Fruit fly (Drosophila melanogaster) whole organism, embryonic: ENCODE results near the gene CG14695.

Experiments used
- Abd-B ChIP-seq: fragments of 200-800 bp; sonication (Bioruptor generic); optimal IDR thresholded peaks from 2 replicates; lab custom pipeline; 2018; ENCODE audit warnings: missing biosample characterization, mild to moderate bottlenecking, missing genetic modification characterization, moderate library complexity
- Ada2b ChIP-seq: fragments of 200-800 bp; sonication (Bioruptor generic); IDR thresholded peaks from 2 replicates; pipeline ENCODE4 v1.3.6; 2022; ENCODE audit warnings: missing biosample characterization, missing genetic modification characterization
- B-H1 ChIP-seq: fragments of 200-800 bp; sonication (Bioruptor generic); IDR thresholded peaks from 3 replicates; pipeline ENCODE4 v1.3.6; 2022; ENCODE audit warnings: missing biosample characterization, missing genetic modification characterization
- Bgb ChIP-seq: fragments of 200-800 bp; sonication (Bioruptor generic); IDR thresholded peaks from 2 replicates; pipeline ENCODE4 v1.3.6; 2022; ENCODE audit warnings: missing biosample characterization, missing genetic modification characterization; ENCODE audit not compliant: partially characterized antibody
- Blimp-1 ChIP-seq: fragments of 200-800 bp; sonication (Bioruptor generic); optimal IDR thresholded peaks from 3 replicates; lab custom pipeline; 2018; ENCODE audit warnings: missing biosample characterization, missing genetic modification characterization, mild to moderate bottlenecking, moderate library complexity, missing genetic modification reagents
- BtbVII ChIP-seq: fragments of 200-800 bp; sonication (Bioruptor generic); optimal IDR thresholded peaks from 3 replicates; lab custom pipeline; 2017; ENCODE audit warnings: missing biosample characterization, mild to moderate bottlenecking, missing genetic modification characterization
- CG11085 ChIP-seq: fragments of 200-800 bp; sonication (Bioruptor generic); IDR thresholded peaks from 2 replicates; pipeline ENCODE4 v1.3.6; 2022; ENCODE audit warnings: missing biosample characterization, missing genetic modification characterization
- CG12155 ChIP-seq: fragments of 200-800 bp; sonication (Bioruptor generic); optimal IDR thresholded peaks from 3 replicates; lab custom pipeline; 2016; ENCODE audit warnings: missing biosample characterization, missing genetic modification characterization
- CG14441 ChIP-seq: fragments of 200-800 bp; sonication (Bioruptor generic); IDR thresholded peaks from 2 replicates; pipeline ENCODE4 v1.3.6; 2022; ENCODE audit warnings: missing biosample characterization, missing genetic modification characterization
- CG17361 ChIP-seq: fragments of 200-800 bp; sonication (Bioruptor generic); IDR thresholded peaks from 3 replicates; pipeline ENCODE4 v1.3.6; 2022; ENCODE audit warnings: missing biosample characterization, missing genetic modification characterization
- CG2129 ChIP-seq: fragments of 200-800 bp; sonication (Bioruptor generic); IDR thresholded peaks from 2 replicates; pipeline ENCODE4 v1.3.6; 2022; ENCODE audit warnings: missing biosample characterization, missing genetic modification characterization; ENCODE audit not compliant: partially characterized antibody
- CG5245 ChIP-seq: fragments of 200-800 bp; sonication (Bioruptor generic); optimal IDR thresholded peaks from 3 replicates; lab custom pipeline; 2016; ENCODE audit warnings: missing biosample characterization, missing genetic modification characterization
- CG6791 ChIP-seq: fragments of 200-800 bp; sonication (Bioruptor generic); IDR thresholded peaks from 3 replicates; pipeline ENCODE4 v1.3.6; 2022; ENCODE audit warnings: missing biosample characterization, missing genetic modification characterization; ENCODE audit not compliant: partially characterized antibody
- CG7786 ChIP-seq: fragments of 200-800 bp; sonication (Bioruptor generic); optimal IDR thresholded peaks from 2 replicates; lab custom pipeline; 2016; ENCODE audit warnings: missing biosample characterization, missing genetic modification characterization
- CG7839 ChIP-seq: fragments of 200-800 bp; sonication (Bioruptor generic); optimal IDR thresholded peaks from 3 replicates; lab custom pipeline; 2018; ENCODE audit warnings: missing biosample characterization, mild to moderate bottlenecking, missing genetic modification characterization, moderate library complexity
- CG8388 ChIP-seq: fragments of 200-800 bp; sonication (Bioruptor generic); optimal IDR thresholded peaks from 2 replicates; lab custom pipeline; 2019; ENCODE audit warnings: missing biosample characterization, mild to moderate bottlenecking, missing genetic modification characterization, moderate library complexity
- CG9609 ChIP-seq: fragments of 200-800 bp; sonication (Bioruptor generic); optimal IDR thresholded peaks from 3 replicates; lab custom pipeline; 2016; ENCODE audit warnings: missing biosample characterization, missing genetic modification characterization
- CG9932 ChIP-seq: fragments of 200-800 bp; sonication (Bioruptor generic); IDR thresholded peaks from 2 replicates; pipeline ENCODE4 v1.3.6; 2022; ENCODE audit warnings: missing biosample characterization, missing genetic modification characterization
- Chrac-16 ChIP-seq: fragments of 200-800 bp; sonication (Bioruptor generic); optimal IDR thresholded peaks from 3 replicates; lab custom pipeline; 2016; ENCODE audit warnings: missing biosample characterization, missing genetic modification characterization
- Dbx ChIP-seq: fragments of 200-800 bp; sonication (Bioruptor generic); IDR thresholded peaks from 3 replicates; pipeline ENCODE4 v1.3.6; 2022; ENCODE audit warnings: missing biosample characterization, missing genetic modification characterization
- Deaf1 ChIP-seq: fragments of 200-800 bp; optimal IDR thresholded peaks from 3 replicates; lab custom pipeline; 2019; ENCODE audit warnings: missing biosample characterization, mild to moderate bottlenecking, missing genetic modification characterization, moderate library complexity
- H15 ChIP-seq: fragments of 200-800 bp; sonication (Bioruptor generic); IDR thresholded peaks from 3 replicates; pipeline ENCODE4 v1.3.6; 2022; ENCODE audit warnings: missing biosample characterization, missing genetic modification characterization
- HmgZ ChIP-seq: fragments of 200-800 bp; sonication (Bioruptor generic); optimal IDR thresholded peaks from 2 replicates; lab custom pipeline; 2018; ENCODE audit warnings: missing biosample characterization, mild to moderate bottlenecking, missing genetic modification characterization
- Jarid2 ChIP-seq: fragments of 200-800 bp; sonication (Bioruptor generic); optimal IDR thresholded peaks from 3 replicates; lab custom pipeline; 2017; ENCODE audit warnings: mild to moderate bottlenecking, missing biosample characterization, missing genetic modification reagents, missing genetic modification characterization
- NC2β ChIP-seq: fragments of 200-800 bp; sonication (Bioruptor generic); optimal IDR thresholded peaks from 2 replicates; lab custom pipeline; 2016; ENCODE audit warnings: missing biosample characterization, missing genetic modification characterization
- Nf-YA ChIP-seq: fragments of 200-800 bp; sonication (Bioruptor generic); IDR thresholded peaks from 2 replicates; pipeline ENCODE4 v1.3.6; 2022; ENCODE audit warnings: missing biosample characterization, missing genetic modification characterization
- Nf-YB ChIP-seq: fragments of 200-800 bp; sonication (Bioruptor generic); optimal IDR thresholded peaks from 3 replicates; lab custom pipeline; 2019; ENCODE audit warnings: missing biosample characterization, mild to moderate bottlenecking, missing genetic modification characterization, moderate library complexity
- Ravus ChIP-seq: fragments of 200-800 bp; sonication (Bioruptor generic); IDR thresholded peaks from 2 replicates; pipeline ENCODE4 v1.3.6; 2022; ENCODE audit warnings: missing biosample characterization, missing genetic modification characterization
- Spps ChIP-seq: fragments of 200-800 bp; sonication (Bioruptor generic); optimal IDR thresholded peaks from 2 replicates; lab custom pipeline; 2018; ENCODE audit warnings: missing biosample characterization, mild to moderate bottlenecking, missing genetic modification characterization
- Usf ChIP-seq: fragments of 200-800 bp; sonication (Bioruptor generic); optimal IDR thresholded peaks from 2 replicates; lab custom pipeline; 2017; ENCODE audit warnings: missing genotype, missing biosample characterization, missing genetic modification characterization
- Xrp1 ChIP-seq: fragments of 200-800 bp; sonication (Bioruptor generic); IDR thresholded peaks from 2 replicates; pipeline ENCODE4 v1.3.6; 2022; ENCODE audit warnings: missing biosample characterization, missing genetic modification characterization
- ash1 ChIP-seq: fragments of 200-800 bp; sonication (Bioruptor generic); optimal IDR thresholded peaks from 2 replicates; lab custom pipeline; 2018; ENCODE audit warnings: missing biosample characterization, mild to moderate bottlenecking, missing genetic modification characterization
- chinmo ChIP-seq: fragments of 200-800 bp; sonication (Bioruptor generic); IDR thresholded peaks from 4 replicates; pipeline ENCODE4 v1.3.6; 2022; ENCODE audit warnings: missing biosample characterization, missing genetic modification characterization; ENCODE audit not compliant: partially characterized antibody
- corto ChIP-seq: fragments of 200-800 bp; sonication (Bioruptor generic); optimal IDR thresholded peaks from 2 replicates; lab custom pipeline; 2016; ENCODE audit warnings: missing biosample characterization, mild to moderate bottlenecking, missing genetic modification characterization, moderate library complexity
- crc ChIP-seq: fragments of 200-800 bp; sonication (Bioruptor generic); optimal IDR thresholded peaks from 2 replicates; lab custom pipeline; 2016; ENCODE audit warnings: missing biosample characterization, missing genetic modification characterization
- exex ChIP-seq: fragments of 200-800 bp; sonication (Bioruptor generic); optimal IDR thresholded peaks from 4 replicates; lab custom pipeline; 2018; ENCODE audit warnings: missing biosample characterization, mild to moderate bottlenecking, missing genetic modification characterization, moderate library complexity
- gcm ChIP-seq: fragments of 200-800 bp; sonication (Bioruptor generic); optimal IDR thresholded peaks from 2 replicates; lab custom pipeline; 2019; ENCODE audit warnings: missing biosample characterization, mild to moderate bottlenecking, missing genetic modification characterization, moderate library complexity
- gro ChIP-seq: fragments of 200-800 bp; sonication (Bioruptor generic); optimal IDR thresholded peaks from 2 replicates; lab custom pipeline; 2016; ENCODE audit warnings: missing biosample characterization, missing genetic modification characterization
- jumu ChIP-seq: fragments of 200-800 bp; sonication (Bioruptor generic); optimal IDR thresholded peaks from 3 replicates; lab custom pipeline; 2016; ENCODE audit warnings: missing biosample characterization, missing genetic modification characterization
- kay ChIP-seq: fragments of 200-800 bp; sonication (Bioruptor generic); optimal IDR thresholded peaks from 2 replicates; lab custom pipeline; 2016; ENCODE audit warnings: missing biosample characterization, missing genetic modification characterization
- ranshi ChIP-seq: fragments of 200-800 bp; sonication (Bioruptor generic); IDR thresholded peaks from 2 replicates; pipeline ENCODE4 v1.3.6; 2022; ENCODE audit warnings: missing biosample characterization, missing genetic modification characterization
- salm ChIP-seq: fragments of 200-800 bp; sonication (Bioruptor generic); optimal IDR thresholded peaks from 2 replicates; lab custom pipeline; 2018; ENCODE audit warnings: missing biosample characterization, mild to moderate bottlenecking, missing genetic modification characterization
- sd ChIP-seq: fragments of 200-800 bp; sonication (Bioruptor generic); optimal IDR thresholded peaks from 3 replicates; lab custom pipeline; 2018; ENCODE audit warnings: missing biosample characterization, mild to moderate bottlenecking, missing genetic modification characterization, moderate library complexity
- sima ChIP-seq: fragments of 200-800 bp; sonication (Bioruptor generic); optimal IDR thresholded peaks from 2 replicates; lab custom pipeline; 2016; ENCODE audit warnings: missing biosample characterization, missing genetic modification characterization
- sob ChIP-seq: fragments of 200-800 bp; sonication (Bioruptor generic); IDR thresholded peaks from 2 replicates; pipeline ENCODE4 v1.3.6; 2022; ENCODE audit warnings: missing biosample characterization, missing genetic modification characterization
- ttk ChIP-seq: fragments of 200-800 bp; sonication (Bioruptor generic); IDR thresholded peaks from 2 replicates; pipeline ENCODE4 v2.1.2; 2022; ENCODE audit warnings: missing biosample characterization, missing genetic modification characterization
- tup ChIP-seq: fragments of 200-800 bp; sonication (Bioruptor generic); optimal IDR thresholded peaks from 2 replicates; lab custom pipeline; 2016; ENCODE audit warnings: missing biosample characterization, mild to moderate bottlenecking, missing genetic modification characterization, moderate library complexity
- vnd ChIP-seq: fragments of 200-800 bp; sonication (Bioruptor generic); IDR thresholded peaks from 3 replicates; pipeline ENCODE4 v1.3.6; 2022; ENCODE audit warnings: missing biosample characterization, missing genetic modification characterization; ENCODE audit not compliant: partially characterized antibody
- vvl ChIP-seq: fragments of 200-800 bp; sonication (Bioruptor generic); IDR thresholded peaks from 2 replicates; pipeline ENCODE4 v1.3.6; 2022; ENCODE audit warnings: missing biosample characterization, missing genetic modification characterization
- zf30C ChIP-seq: fragments of 200-800 bp; sonication (Bioruptor generic); optimal IDR thresholded peaks from 3 replicates; lab custom pipeline; 2018; ENCODE audit warnings: missing biosample characterization, mild to moderate bottlenecking, missing genetic modification characterization

CG14695 gene

dm6 chr3R:10868427-10868962, 10.6 kb downstream of the CG14695 start, which contains the start of the genes SelR and Tsp86D (continued):
- TF ChIP-seq CG9609 (GFP tag; lab: Kevin White, UChicago) (no peak), CG17361 (GFP tag; lab: Robert Waterston, UW) (no peak), sima (GFP tag; lab: Kevin White, UChicago) (no peak), gcm (peak; percentile 66), CG2129 (GFP tag; lab: Robert Waterston, UW) (0 out of 2 replicates have a peak, but pooled peaks have one; percentile 21), CG5245 (GFP tag; lab: Kevin White, UChicago) (no peak), crc (GFP tag; lab: Kevin White, UChicago) (no peak), Nf-YA (GFP tag; lab: Robert Waterston, UW) (0 out of 2 replicates have a peak, but pooled peaks have one; percentile 11), sd (tag; lab: Kevin White, UChicago) (peak; percentile 85), CG7839 (tag; lab: Kevin White, UChicago) (peak; percentile 39), kay (GFP tag; lab: Kevin White, UChicago) (no peak), CG11085 (GFP tag; lab: Robert Waterston, UW) (no peak), Bgb (GFP tag; lab: Robert Waterston, UW) (peak; percentile 74), jumu (no peak), zf30C (GFP tag; lab: Kevin White, UChicago) (no peak), ash1 (GFP tag; lab: Kevin White, UChicago) (no peak), Nf-YB (GFP tag; lab: Kevin White, UChicago) (peak; percentile 7), CG9932 (GFP tag; lab: Robert Waterston, UW) (no peak), CG12155 (GFP tag; lab: Kevin White, UChicago) (no peak), salm (tag; lab: Kevin White, UChicago) (peak; percentile 69), ranshi (GFP tag; lab: Robert Waterston, UW) (no peak), vnd (no peak), Abd-B (GFP tag; lab: Kevin White, UChicago) (peak; percentile 80), gro (GFP tag; lab: Kevin White, UChicago) (peak; percentile 61), Ada2b (no peak), Ravus (GFP tag; lab: Robert Waterston, UW) (no peak), exex (tag; lab: Kevin White, UChicago) (peak; percentile 72), vvl (GFP tag; lab: Robert Waterston, UW) (peak; percentile 33), Chrac-16 (no peak), B-H1 (GFP tag; lab: Robert Waterston, UW) (no peak), Spps (tag; lab: Kevin White, UChicago) (no peak), CG8388 (GFP tag; lab: Kevin White, UChicago) (no peak), ttk (0 out of 2 replicates have a peak, but pooled peaks have one; percentile 17), Xrp1 (GFP tag; lab: Robert Waterston, UW) (no peak), H15 (GFP tag; lab: Robert Waterston, UW) (no peak), corto (GFP tag; lab: Kevin White, UChicago) (no peak), HmgZ (tag; lab: Kevin White, UChicago) (peak; percentile 71), tup (GFP tag; lab: Kevin White, UChicago) (no peak), Dbx (GFP tag; lab: Robert Waterston, UW) (peak; percentile 28; the same call in 2 of the 3 replicates), Usf (GFP tag; lab: Kevin White, UChicago) (no peak), chinmo (GFP tag; lab: Robert Waterston, UW) (0 out of 4 replicates have a peak, but pooled peaks have one; percentile 50), Jarid2 (GFP tag; lab: Kevin White, UChicago) (peak; percentile 47), Deaf1 (tag; lab: Kevin White, UChicago) (peak; percentile 28), CG7786 (no peak), NC2β (GFP tag; lab: Kevin White, UChicago) (peak; percentile 31), CG6791 (GFP tag; lab: Robert Waterston, UW) (peak; percentile 64; the same call in 2 of the 3 replicates), sob (GFP tag; lab: Robert Waterston, UW) (peak; percentile 41; the same call in 1 of the 2 replicates), Blimp-1 (GFP tag; lab: Kevin White, UChicago) (no peak), BtbVII (peak; percentile 67), CG14441 (no peak)
